Fruit fly (Drosophila melanogaster) S2 (cell line): ENCODE data around the gene CG11498.

Experiments
- CG8478 ChIP-seq: fragments of >200 bp; optimal IDR thresholded peaks from 2 replicates; lab custom pipeline; 2018
- CTCF ChIP-seq, 2 experiments: fragments of >200 bp; optimal IDR thresholded peaks; 2 replicates each; lab custom pipeline; 2018

dm6 chr3R:30201064-30201463, 40.8 kb upstream of the CG11498 start:
- no peak for TF ChIP-seq CG8478 (lab: Kevin White, UChicago)
- no peak for TF ChIP-seq CTCF (optimal IDR thresholded peaks at IDR 0.05; lab: Kevin White, UChicago)
